Fruit fly (Drosophila melanogaster) whole organism, embryonic: ENCODE measurements around the gene CG18577.

Source experiments
- Abd-B ChIP-seq: fragments of 200-800 bp; sonication (Bioruptor generic); optimal IDR thresholded peaks from 2 replicates; lab custom pipeline; 2018; ENCODE audit warnings: missing biosample characterization, mild to moderate bottlenecking, missing genetic modification characterization, moderate library complexity
- Bdp1 ChIP-seq: fragments of 200-800 bp; sonication (Bioruptor generic); optimal IDR thresholded peaks from 3 replicates; lab custom pipeline; 2016; ENCODE audit warnings: missing biosample characterization, missing genetic modification characterization
- CG10431 ChIP-seq: fragments of 200-800 bp; sonication (Bioruptor generic); optimal IDR thresholded peaks from 3 replicates; lab custom pipeline; 2018; ENCODE audit warnings: missing biosample characterization, mild to moderate bottlenecking, missing genetic modification characterization
- CG11398 ChIP-seq: fragments of 200-800 bp; sonication (Bioruptor generic); optimal IDR thresholded peaks from 2 replicates; lab custom pipeline; 2016; ENCODE audit warnings: missing biosample characterization, missing genetic modification characterization
- CG12236 ChIP-seq: fragments of 200-800 bp; sonication (Bioruptor generic); optimal IDR thresholded peaks from 2 replicates; lab custom pipeline; 2016; ENCODE audit warnings: missing biosample characterization, missing genetic modification characterization
- CG12391 ChIP-seq: fragments of 200-800 bp; sonication (Bioruptor generic); optimal IDR thresholded peaks from 3 replicates; lab custom pipeline; 2018; ENCODE audit warnings: missing biosample characterization, mild to moderate bottlenecking, missing genetic modification characterization, moderate library complexity
- CG13123 ChIP-seq: fragments of 200-800 bp; sonication (Bioruptor generic); optimal IDR thresholded peaks from 2 replicates; lab custom pipeline; 2016; ENCODE audit warnings: missing biosample characterization, missing genetic modification characterization
- CG13287 ChIP-seq: fragments of 200-800 bp; sonication (Bioruptor generic); IDR thresholded peaks from 2 replicates; pipeline ENCODE4 v1.3.6; 2022; ENCODE audit warnings: missing biosample characterization, missing genetic modification characterization; ENCODE audit not compliant: partially characterized antibody
- CG13296 ChIP-seq: fragments of 200-800 bp; sonication (Bioruptor generic); optimal IDR thresholded peaks from 3 replicates; lab custom pipeline; 2018; ENCODE audit warnings: missing biosample characterization, mild to moderate bottlenecking, missing genetic modification characterization
- CG13624 ChIP-seq: fragments of 200-800 bp; sonication (Bioruptor generic); optimal IDR thresholded peaks from 2 replicates; lab custom pipeline; 2016; ENCODE audit warnings: missing biosample characterization, missing genetic modification characterization
- CG13894 ChIP-seq: fragments of 200-800 bp; sonication (Bioruptor generic); optimal IDR thresholded peaks from 3 replicates; lab custom pipeline; 2018; ENCODE audit warnings: missing biosample characterization, mild to moderate bottlenecking, missing genetic modification characterization, moderate library complexity
- CG15269 ChIP-seq: fragments of 200-800 bp; sonication (Bioruptor generic); optimal IDR thresholded peaks from 2 replicates; lab custom pipeline; 2018; ENCODE audit warnings: missing biosample characterization, mild to moderate bottlenecking, missing genetic modification characterization, moderate library complexity
- CG16779 ChIP-seq: fragments of 200-800 bp; sonication (Bioruptor generic); IDR thresholded peaks from 2 replicates; pipeline ENCODE4 v1.3.6; 2022; ENCODE audit warnings: missing biosample characterization, missing genetic modification characterization
- CG17385 ChIP-seq: fragments of 200-800 bp; sonication (Bioruptor generic); optimal IDR thresholded peaks from 3 replicates; lab custom pipeline; 2018; ENCODE audit warnings: missing biosample characterization, mild to moderate bottlenecking, missing genetic modification characterization
- CG18619 ChIP-seq: fragments of 200-800 bp; sonication (Bioruptor generic); optimal IDR thresholded peaks from 3 replicates; lab custom pipeline; 2017; ENCODE audit warnings: missing biosample characterization, mild to moderate bottlenecking, missing genetic modification characterization
- CG3065 ChIP-seq: fragments of 200-800 bp; sonication (Bioruptor generic); optimal IDR thresholded peaks from 2 replicates; lab custom pipeline; 2016; ENCODE audit warnings: missing biosample characterization, missing genetic modification characterization
- CG4328 ChIP-seq: fragments of 200-800 bp; sonication (Bioruptor generic); optimal IDR thresholded peaks from 3 replicates; lab custom pipeline; 2017; ENCODE audit warnings: missing biosample characterization, missing genetic modification reagents, missing genetic modification characterization
- CG4424 ChIP-seq: fragments of 200-800 bp; sonication (Bioruptor generic); optimal IDR thresholded peaks from 3 replicates; lab custom pipeline; 2016; ENCODE audit warnings: missing biosample characterization, missing genetic modification characterization
- CG4730 ChIP-seq: fragments of 200-800 bp; sonication (Bioruptor generic); IDR thresholded peaks from 2 replicates; pipeline ENCODE4 v1.3.6; 2022; ENCODE audit warnings: missing biosample characterization, missing genetic modification characterization
- CG7928 ChIP-seq: fragments of 200-800 bp; sonication (Bioruptor generic); optimal IDR thresholded peaks from 2 replicates; lab custom pipeline; 2017; ENCODE audit warnings: missing biosample characterization, mild to moderate bottlenecking, missing genetic modification characterization
- CG8388 ChIP-seq: fragments of 200-800 bp; sonication (Bioruptor generic); optimal IDR thresholded peaks from 2 replicates; lab custom pipeline; 2019; ENCODE audit warnings: missing biosample characterization, mild to moderate bottlenecking, missing genetic modification characterization, moderate library complexity
- CG9437 ChIP-seq: fragments of 200-800 bp; sonication (Bioruptor generic); optimal IDR thresholded peaks from 2 replicates; lab custom pipeline; 2018; ENCODE audit warnings: missing biosample characterization, mild to moderate bottlenecking, missing genetic modification characterization
- Dp ChIP-seq: fragments of 200-800 bp; sonication (Bioruptor generic); optimal IDR thresholded peaks from 2 replicates; lab custom pipeline; 2018; ENCODE audit warnings: missing biosample characterization, mild to moderate bottlenecking, missing genetic modification characterization, moderate library complexity
- Drgx ChIP-seq: fragments of 200-800 bp; sonication (Bioruptor generic); IDR thresholded peaks from 2 replicates; pipeline ENCODE4 v1.3.6; 2022; ENCODE audit warnings: missing biosample characterization, missing genetic modification characterization
- Fer1 ChIP-seq: fragments of 200-800 bp; sonication (Bioruptor generic); optimal IDR thresholded peaks from 2 replicates; lab custom pipeline; 2017; ENCODE audit warnings: missing biosample characterization, mild to moderate bottlenecking, missing genetic modification characterization
- Fer3 ChIP-seq: fragments of 200-800 bp; sonication (Bioruptor generic); optimal IDR thresholded peaks from 2 replicates; lab custom pipeline; 2018; ENCODE audit warnings: missing biosample characterization, mild to moderate bottlenecking, missing genetic modification characterization, moderate library complexity
- GATAe ChIP-seq: fragments of 200-800 bp; sonication (Bioruptor generic); conservative IDR thresholded peaks from 2 replicates; pipeline ENCODE4 v1.3.6; 2022; ENCODE audit warnings: missing biosample characterization, missing genetic modification characterization
- H15 ChIP-seq: fragments of 200-800 bp; sonication (Bioruptor generic); IDR thresholded peaks from 3 replicates; pipeline ENCODE4 v1.3.6; 2022; ENCODE audit warnings: missing biosample characterization, missing genetic modification characterization
- Hmr ChIP-seq: fragments of 200-800 bp; sonication (Bioruptor generic); optimal IDR thresholded peaks from 3 replicates; lab custom pipeline; 2017; ENCODE audit warnings: mild to moderate bottlenecking, missing biosample characterization, missing genetic modification reagents, missing genetic modification characterization
- Myb ChIP-seq: fragments of 200-800 bp; sonication (Bioruptor generic); optimal IDR thresholded peaks from 2 replicates; lab custom pipeline; 2016; ENCODE audit warnings: missing biosample characterization, missing genetic modification characterization
- Xrp1 ChIP-seq: fragments of 200-800 bp; sonication (Bioruptor generic); IDR thresholded peaks from 2 replicates; pipeline ENCODE4 v1.3.6; 2022; ENCODE audit warnings: missing biosample characterization, missing genetic modification characterization
- ase ChIP-seq: fragments of 200-800 bp; sonication (Bioruptor generic); IDR thresholded peaks from 3 replicates; pipeline ENCODE4 v1.3.6; 2022; ENCODE audit warnings: missing biosample characterization, missing genetic modification characterization
- ash1 ChIP-seq: fragments of 200-800 bp; sonication (Bioruptor generic); optimal IDR thresholded peaks from 2 replicates; lab custom pipeline; 2018; ENCODE audit warnings: missing biosample characterization, mild to moderate bottlenecking, missing genetic modification characterization
- az2 ChIP-seq: fragments of 200-800 bp; sonication (Bioruptor generic); optimal IDR thresholded peaks from 3 replicates; lab custom pipeline; 2016; ENCODE audit warnings: missing biosample characterization, missing genetic modification characterization
- dati ChIP-seq: fragments of 200-800 bp; sonication (Bioruptor generic); IDR thresholded peaks from 2 replicates; pipeline ENCODE4 v1.3.6; 2022; ENCODE audit warnings: missing biosample characterization, missing genetic modification characterization
- gcm ChIP-seq: fragments of 200-800 bp; sonication (Bioruptor generic); optimal IDR thresholded peaks from 2 replicates; lab custom pipeline; 2019; ENCODE audit warnings: missing biosample characterization, mild to moderate bottlenecking, missing genetic modification characterization, moderate library complexity
- gem ChIP-seq: fragments of 200-800 bp; sonication (Bioruptor generic); optimal IDR thresholded peaks from 2 replicates; lab custom pipeline; 2019; ENCODE audit warnings: missing biosample characterization, mild to moderate bottlenecking, missing genetic modification characterization, moderate library complexity
- gfzf ChIP-seq: fragments of 200-800 bp; sonication (Bioruptor generic); optimal IDR thresholded peaks from 2 replicates; lab custom pipeline; 2016; ENCODE audit warnings: missing biosample characterization, mild to moderate bottlenecking, missing genetic modification characterization, moderate library complexity
- gsb-n ChIP-seq: fragments of 200-800 bp; sonication (Bioruptor generic); optimal IDR thresholded peaks from 3 replicates; lab custom pipeline; 2018; ENCODE audit warnings: missing biosample characterization, mild to moderate bottlenecking, missing genetic modification characterization
- hkb ChIP-seq, 2 experiments: fragments of 200-800 bp in 1 of 2; fragments of >200 bp in 1 of 2; sonication (Bioruptor generic) in 1 of 2; IDR thresholded peaks in 1 of 2; optimal IDR thresholded peaks in 1 of 2; 2 replicates each; pipeline versions ENCODE4 v1.3.6 to Lab custom; 2017 to 2022; ENCODE audit warnings: missing biosample characterization in 1 of 2, missing genetic modification characterization in 1 of 2
- jumu ChIP-seq: fragments of 200-800 bp; sonication (Bioruptor generic); optimal IDR thresholded peaks from 3 replicates; lab custom pipeline; 2016; ENCODE audit warnings: missing biosample characterization, missing genetic modification characterization
- lov ChIP-seq, 2 experiments: fragments of 200-800 bp in 1 of 2; fragments of >200 bp in 1 of 2; sonication (Bioruptor generic) in 1 of 2; IDR thresholded peaks in 1 of 2; optimal IDR thresholded peaks in 1 of 2; 2 replicates in 1 of 2; 3 replicates in 1 of 2; pipeline versions ENCODE4 v1.3.6 to Lab custom; 2017 to 2022; ENCODE audit warnings: missing biosample characterization in 1 of 2, missing genetic modification characterization in 1 of 2
- onecut ChIP-seq: fragments of 200-800 bp; sonication (Bioruptor generic); IDR thresholded peaks from 2 replicates; pipeline ENCODE4 v1.3.6; 2022; ENCODE audit warnings: missing biosample characterization, missing genetic modification characterization
- pros ChIP-seq: fragments of 200-800 bp; sonication (Bioruptor generic); optimal IDR thresholded peaks from 3 replicates; lab custom pipeline; 2019; ENCODE audit warnings: missing biosample characterization, mild to moderate bottlenecking, missing genetic modification characterization, moderate library complexity
- sens ChIP-seq: fragments of 200-800 bp; sonication (Bioruptor generic); peaks from one replicate; lab custom pipeline; 2016; ENCODE audit warnings: missing biosample characterization, missing genetic modification characterization
- sug ChIP-seq: fragments of 200-800 bp; optimal IDR thresholded peaks from 2 replicates; lab custom pipeline; 2019; ENCODE audit warnings: missing biosample characterization, mild to moderate bottlenecking, missing genetic modification characterization, moderate library complexity
- tgo ChIP-seq: fragments of 200-800 bp; sonication (Bioruptor generic); IDR thresholded peaks from 3 replicates; pipeline ENCODE4 v1.3.6; 2022; ENCODE audit warnings: missing biosample characterization, missing genetic modification characterization
- tin ChIP-seq: fragments of 200-800 bp; sonication (Bioruptor generic); optimal IDR thresholded peaks from 3 replicates; lab custom pipeline; 2016; ENCODE audit warnings: missing biosample characterization, missing genetic modification characterization
- tio ChIP-seq: fragments of 200-800 bp; sonication (Bioruptor generic); optimal IDR thresholded peaks from 2 replicates; lab custom pipeline; 2017; ENCODE audit warnings: missing biosample characterization, missing genetic modification characterization, inconsistent platforms
- tx ChIP-seq: fragments of 200-800 bp; sonication (Bioruptor generic); optimal IDR thresholded peaks from 2 replicates; lab custom pipeline; 2016; ENCODE audit warnings: missing biosample characterization, missing genetic modification characterization
- yki ChIP-seq: fragments of >200 bp; optimal IDR thresholded peaks from 3 replicates; lab custom pipeline; 2018

Gene CG18577

dm6 chr3R:11219883-11220282 is 24.0 kb downstream of the CG18577 start, which contains the start of gene CG6689 (continued):
- TF ChIP-seq CG9437 (GFP tag; lab: Kevin White, UChicago) (no peak), Abd-B (GFP tag; lab: Kevin White, UChicago) (no peak), CG17385 (no peak), onecut (GFP tag; lab: Robert Waterston, UW) (no peak), Dp (GFP tag; lab: Kevin White, UChicago) (peak; percentile 69), CG16779 (GFP tag; lab: Robert Waterston, UW) (no peak), gsb-n (no peak), CG13287 (peak; percentile 36; the same call in 1 of the 2 replicates), pros (no peak), CG13894 (no peak), CG13296 (GFP tag; lab: Kevin White, UChicago) (peak; percentile 15), dati (no peak), tio (no peak), sens (GFP tag; lab: Kevin White, UChicago) (peak; percentile 83), CG12391 (tag; lab: Kevin White, UChicago) (peak; percentile 33), Myb (GFP tag; lab: Kevin White, UChicago) (peak; percentile 86), CG10431 (GFP tag; lab: Kevin White, UChicago) (no peak), az2 (GFP tag; lab: Kevin White, UChicago) (no peak), tx (GFP tag; lab: Kevin White, UChicago) (no peak), tin (GFP tag; lab: Kevin White, UChicago) (no peak), CG13123 (no peak), CG12236 (GFP tag; lab: Kevin White, UChicago) (no peak), GATAe (GFP tag; lab: Robert Waterston, UW) (no peak), sug (peak; percentile 25), ash1 (GFP tag; lab: Kevin White, UChicago) (no peak), CG11398 (GFP tag; lab: Kevin White, UChicago) (no peak), Hmr (GFP tag; lab: Kevin White, UChicago) (peak; percentile 31), gem (tag; lab: Kevin White, UChicago) (peak; percentile 16), gcm (GFP tag; lab: Kevin White, UChicago) (no peak), lov (optimal IDR thresholded peaks at IDR 0.05; lab: Kevin White, UChicago) (no peak), lov (GFP tag; IDR thresholded peaks at IDR 0.05; lab: Robert Waterston, UW) (peak; percentile 54; the same call in 1 of the 3 replicates), CG4730 (no peak), H15 (GFP tag; lab: Robert Waterston, UW) (no peak), Bdp1 (GFP tag; lab: Kevin White, UChicago) (no peak), Xrp1 (GFP tag; lab: Robert Waterston, UW) (no peak), Fer3 (tag; lab: Kevin White, UChicago) (no peak), jumu (peak; percentile 23), ase (GFP tag; lab: Robert Waterston, UW) (no peak), Fer1 (no peak), gfzf (peak; percentile 66), CG18619 (GFP tag; lab: Kevin White, UChicago) (no peak), CG8388 (GFP tag; lab: Kevin White, UChicago) (peak; percentile 24), Drgx (no peak), CG4424 (GFP tag; lab: Kevin White, UChicago) (no peak), CG13624 (GFP tag; lab: Kevin White, UChicago) (peak; percentile 77), tgo (GFP tag; lab: Robert Waterston, UW) (no peak), CG7928 (GFP tag; lab: Kevin White, UChicago) (no peak), hkb (optimal IDR thresholded peaks at IDR 0.05; lab: Kevin White, UChicago) (no peak), hkb (GFP tag; IDR thresholded peaks at IDR 0.05; lab: Robert Waterston, UW) (no peak), CG3065 (GFP tag; lab: Kevin White, UChicago) (no peak), yki (lab: Kevin White, UChicago) (no peak), CG15269 (tag; lab: Kevin White, UChicago) (no peak), CG4328 (GFP tag; lab: Kevin White, UChicago) (no peak)
